Fruit fly (Drosophila melanogaster): ENCODE results near the gene CG11964.
A peak's percentile ranks its signal among the peaks of the same experiment; 100 is the strongest.

CG11964 gene

dm6 chr3R:8944866-8945265 is at the start of gene CG11964 (continued):
- TF ChIP-seq CG9727 (GFP tag; optimal IDR thresholded peaks at IDR 0.05) (no peak), Dip2 (GFP tag; IDR thresholded peaks at IDR 0.05) (no peak), nerfin-2 (GFP tag; IDR thresholded peaks at IDR 0.05; ENCODE audit: partially characterized antibody) (peak; percentile 98), ken (GFP tag; IDR thresholded peaks at IDR 0.05) (peak; percentile 58; the same call in 1 of the 3 replicates), HLH4C (GFP tag; IDR thresholded peaks at IDR 0.05; ENCODE audit: partially characterized antibody) (peak; percentile 97), sna (GFP tag; IDR thresholded peaks at IDR 0.05; ENCODE audit: partially characterized antibody) (peak; percentile 98), sisA (GFP tag; IDR thresholded peaks at IDR 0.05) (peak; percentile 43), Ravus (GFP tag; IDR thresholded peaks at IDR 0.05) (no peak), CG1647 (GFP tag; optimal IDR thresholded peaks at IDR 0.05) (peak; percentile 72), NfI (GFP tag; optimal IDR thresholded peaks at IDR 0.05) (peak; percentile 49), CG3726 (GFP tag; IDR thresholded peaks at IDR 0.05) (no peak), CG13296 (GFP tag; optimal IDR thresholded peaks at IDR 0.05) (peak; percentile 2), Xbp1 (GFP tag; optimal IDR thresholded peaks at IDR 0.05) (peak; percentile 69), mld (GFP tag; IDR thresholded peaks at IDR 0.05; ENCODE audit: partially characterized antibody) (peak; percentile 97), CG3065 (GFP tag; optimal IDR thresholded peaks at IDR 0.05) (peak; percentile 39), gsb-n (tag; optimal IDR thresholded peaks at IDR 0.05) (peak; percentile 44), CG3838 (GFP tag; optimal IDR thresholded peaks at IDR 0.05) (no peak), CG15514 (GFP tag; optimal IDR thresholded peaks at IDR 0.05) (peak; percentile 90), CG11504 (tag; optimal IDR thresholded peaks at IDR 0.05) (peak; percentile 78), fd96Cb (tag; optimal IDR thresholded peaks at IDR 0.05) (peak; percentile 18), Drgx (GFP tag; IDR thresholded peaks at IDR 0.05) (no peak), CG4282 (GFP tag; optimal IDR thresholded peaks at IDR 0.05) (peak; percentile 19), sima (GFP tag; optimal IDR thresholded peaks at IDR 0.05) (no peak), Ets65A (GFP tag) (peak; percentile 98), ind (GFP tag; optimal IDR thresholded peaks at IDR 0.05) (peak; percentile 58), CG7963 (GFP tag; IDR thresholded peaks at IDR 0.05; ENCODE audit: partially characterized antibody) (peak; percentile 99), repo (GFP tag; optimal IDR thresholded peaks at IDR 0.05) (peak; percentile 41), salm (tag; optimal IDR thresholded peaks at IDR 0.05) (no peak), Ada2b (GFP tag; IDR thresholded peaks at IDR 0.05) (peak; percentile 24; the same call in 1 of the 2 replicates), CG15601 (tag; optimal IDR thresholded peaks at IDR 0.05) (peak; percentile 39), chn (GFP tag; optimal IDR thresholded peaks at IDR 0.05) (peak; percentile 54), Sin3A (optimal IDR thresholded peaks at IDR 0.05) (peak; percentile 53), chm (GFP tag; IDR thresholded peaks at IDR 0.05) (no peak), CG5245 (GFP tag; optimal IDR thresholded peaks at IDR 0.05) (peak; percentile 17), az2 (GFP tag; optimal IDR thresholded peaks at IDR 0.05) (peak; percentile 25), tgo (GFP tag; IDR thresholded peaks at IDR 0.05) (peak; percentile 80), so (GFP tag; IDR thresholded peaks at IDR 0.05) (0 out of 3 replicates have a peak, but pooled peaks have one; percentile 35), CG18599 (GFP tag; optimal IDR thresholded peaks at IDR 0.05) (no peak), vfl (GFP tag; optimal IDR thresholded peaks at IDR 0.05) (peak; percentile 77), Hsf (GFP tag; optimal IDR thresholded peaks at IDR 0.05) (peak; percentile 68), dysf (GFP tag; IDR thresholded peaks at IDR 0.05) (peak; percentile 41; the same call in 1 of the 3 replicates), Dbx (GFP tag; IDR thresholded peaks at IDR 0.05) (peak; percentile 86), CG30431 (GFP tag; optimal IDR thresholded peaks at IDR 0.05) (no peak), CG10209 (GFP tag; optimal IDR thresholded peaks at IDR 0.05) (peak; percentile 36), Med (GFP tag) (peak; percentile 97), NK7.1 (GFP tag; optimal IDR thresholded peaks at IDR 0.05) (no peak), CG8765 (GFP tag; IDR thresholded peaks at IDR 0.05) (0 out of 2 replicates have a peak, but pooled peaks have one; percentile 7), CG18619 (GFP tag; optimal IDR thresholded peaks at IDR 0.05) (peak; percentile 4), Dip3 (GFP tag; optimal IDR thresholded peaks at IDR 0.05) (peak; percentile 70), MBD-R2 (GFP tag; IDR thresholded peaks at IDR 0.05) (peak; percentile 95), CG12219 (GFP tag; optimal IDR thresholded peaks at IDR 0.05) (no peak), CG17359 (tag; optimal IDR thresholded peaks at IDR 0.05) (peak; percentile 52)

Data from whole organism, embryonic.